Fruit fly (Drosophila melanogaster): ENCODE results near the gene dpr20.
A peak's percentile ranks its signal among the peaks of the same experiment; 100 is the strongest.

Gene dpr20

DNA sequence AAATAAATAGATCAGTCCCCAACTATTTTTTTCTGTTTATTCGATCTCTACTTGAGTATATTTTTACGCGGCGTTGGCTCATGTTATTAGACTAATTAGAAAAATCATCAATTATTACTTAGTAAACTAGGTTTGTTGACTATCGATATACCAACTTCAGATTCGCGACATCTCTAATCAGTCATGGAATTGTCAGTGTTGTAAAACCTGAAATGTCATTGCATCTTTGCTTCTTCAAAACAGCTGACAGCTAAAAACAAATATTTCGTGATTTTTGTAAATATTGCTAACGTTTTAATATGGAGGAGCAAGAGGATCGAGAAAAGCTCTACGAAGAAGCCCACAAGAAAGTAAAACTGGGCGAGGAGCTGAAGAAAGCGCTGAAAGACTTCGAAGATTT, 23.2 kb downstream of the dpr20 start, which contains the start of gene CG42553:
TSS of gene CG42553 (plus strand) at position 216 of the 400 bp plus-strand sequence.
- TF ChIP-seq Ets98B (GFP tag; IDR thresholded peaks at IDR 0.05) (no peak), Pif1A (GFP tag; optimal IDR thresholded peaks at IDR 0.05) (no peak), D1 (tag; optimal IDR thresholded peaks at IDR 0.05) (no peak), CG14655 (GFP tag; optimal IDR thresholded peaks at IDR 0.05) (no peak), CG34367 (tag; optimal IDR thresholded peaks at IDR 0.05) (no peak), CG32121 (GFP tag; IDR thresholded peaks at IDR 0.05) (no peak), fd96Ca (GFP tag; IDR thresholded peaks at IDR 0.05) (no peak), CG17806 (tag; optimal IDR thresholded peaks at IDR 0.05) (no peak)

DNA sequence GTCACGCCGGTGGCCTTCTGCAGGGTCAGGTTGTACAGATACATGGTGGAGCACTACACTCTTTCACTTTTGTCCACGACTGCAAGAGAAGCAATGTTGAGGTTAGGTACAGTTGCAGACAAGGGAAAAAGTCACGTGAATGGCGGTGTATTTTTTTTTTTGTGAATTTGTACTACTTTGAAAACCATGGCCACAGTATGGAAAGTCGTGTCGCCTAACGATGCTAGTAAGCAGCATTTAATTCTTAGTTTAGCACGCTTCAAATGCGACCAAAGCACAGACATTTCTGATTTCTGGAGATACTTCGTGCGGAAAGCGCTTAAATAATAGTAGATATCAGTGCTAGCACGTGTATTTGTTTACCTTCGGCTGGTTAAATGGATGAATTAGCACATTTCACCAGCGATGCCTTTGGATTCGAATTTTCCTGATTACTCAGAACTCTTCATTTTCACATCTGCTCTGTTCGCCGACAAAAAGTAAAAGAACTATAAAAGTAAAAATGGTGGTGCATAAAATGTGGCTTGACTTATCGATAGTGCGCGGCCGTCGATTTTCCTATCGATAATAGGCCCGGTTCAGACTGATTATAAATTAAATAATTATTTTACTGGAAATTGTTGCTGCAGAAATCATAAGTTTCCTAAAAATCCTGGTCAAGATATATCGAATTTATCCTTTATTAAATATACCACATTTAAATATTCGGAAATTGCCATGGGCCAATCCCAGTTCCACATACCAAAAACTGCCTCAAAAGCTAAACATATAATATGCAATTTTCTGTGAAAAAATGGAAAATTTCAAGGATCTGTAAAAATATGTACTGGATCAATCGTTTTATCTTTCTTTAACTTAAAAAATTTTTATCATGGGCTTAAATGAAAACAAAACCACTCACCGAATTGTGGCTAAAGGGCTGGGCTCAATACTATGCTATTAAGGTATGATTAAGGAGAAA, 23.9 kb downstream of the dpr20 start, which contains the start of gene Sf3b3:
TSS of gene Sf3b3 (minus strand) at position 489 of the 961 bp plus-strand sequence.
- TF ChIP-seq D1 (tag; optimal IDR thresholded peaks at IDR 0.05) = no peak
- 0 out of 2 replicates have a peak, but pooled peaks have one; percentile 16 for TF ChIP-seq CG32121 (GFP tag; IDR thresholded peaks at IDR 0.05)
- TF ChIP-seq Pif1A (GFP tag; optimal IDR thresholded peaks at IDR 0.05) = no peak
- TF ChIP-seq CG34367 (tag; optimal IDR thresholded peaks at IDR 0.05) = no peak
- TF ChIP-seq Snoo (tag; optimal IDR thresholded peaks at IDR 0.05) = no peak
- TF ChIP-seq CG8159 (tag; optimal IDR thresholded peaks at IDR 0.05) = no peak
- TF ChIP-seq rn (GFP tag; IDR thresholded peaks at IDR 0.05) = no peak
- TF ChIP-seq gl (tag; optimal IDR thresholded peaks at IDR 0.05) = peak; percentile 10
- TF ChIP-seq CG12605 (GFP tag; IDR thresholded peaks at IDR 0.05) = peak; percentile 24; the same call in 1 of the 2 replicates
- peak; percentile 33; the same call in 1 of the 3 replicates for TF ChIP-seq CG4496 (GFP tag; IDR thresholded peaks at IDR 0.05)
- no peak for TF ChIP-seq CG14655 (GFP tag; optimal IDR thresholded peaks at IDR 0.05)
- no peak for TF ChIP-seq EcR (GFP tag; optimal IDR thresholded peaks at IDR 0.05)
- peak; percentile 6 for TF ChIP-seq CG9948 (tag; optimal IDR thresholded peaks at IDR 0.05)
- peak; percentile 17; the same call in 1 of the 3 replicates for TF ChIP-seq fd96Ca (GFP tag; IDR thresholded peaks at IDR 0.05)
- TF ChIP-seq CG10348 (GFP tag; IDR thresholded peaks at IDR 0.05) = no peak
- TF ChIP-seq Ets98B (GFP tag; IDR thresholded peaks at IDR 0.05) = peak; percentile 8; the same call in 1 of the 2 replicates
- peak; percentile 12 for TF ChIP-seq CG15710 (tag; optimal IDR thresholded peaks at IDR 0.05)
- TF ChIP-seq CG17806 (tag; optimal IDR thresholded peaks at IDR 0.05) = peak; percentile 6
- TF ChIP-seq CG13204 (GFP tag; optimal IDR thresholded peaks at IDR 0.05) = no peak
- TF ChIP-seq CG8301 (tag; optimal IDR thresholded peaks at IDR 0.05) = no peak

DNA sequence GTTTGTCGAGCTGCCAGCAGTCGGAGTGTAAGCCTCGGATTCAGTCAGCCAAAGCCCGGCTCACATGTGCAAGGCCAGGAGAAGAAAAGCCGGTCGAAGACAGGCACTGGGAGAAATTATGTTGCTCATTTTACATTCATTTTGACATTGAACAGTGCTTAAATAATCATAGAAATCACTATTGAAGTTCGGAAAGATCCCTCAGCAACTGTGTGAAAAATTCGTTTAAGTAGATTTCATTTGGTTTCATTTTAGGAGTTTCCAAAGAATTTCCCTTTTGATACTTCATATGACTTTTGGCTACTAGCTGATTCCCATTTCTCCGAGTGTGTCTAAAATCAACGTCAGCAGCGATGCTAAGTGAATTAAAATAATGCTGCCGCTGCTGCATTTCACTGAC, 32.6 kb downstream of the dpr20 start:
- TF ChIP-seq CG12605 (GFP tag; IDR thresholded peaks at IDR 0.05) (peak; percentile 70), rn (GFP tag; IDR thresholded peaks at IDR 0.05) (peak; percentile 70), D1 (tag; optimal IDR thresholded peaks at IDR 0.05) (no peak), CG13204 (GFP tag; optimal IDR thresholded peaks at IDR 0.05) (no peak), CG32121 (GFP tag; IDR thresholded peaks at IDR 0.05) (peak; percentile 58), CG8301 (tag; optimal IDR thresholded peaks at IDR 0.05) (peak; percentile 86), CG34367 (tag; optimal IDR thresholded peaks at IDR 0.05) (peak; percentile 55), EcR (GFP tag; optimal IDR thresholded peaks at IDR 0.05) (no peak), Pif1A (GFP tag; optimal IDR thresholded peaks at IDR 0.05) (peak; percentile 80), Ets98B (GFP tag; IDR thresholded peaks at IDR 0.05) (peak; percentile 81), CG8159 (tag; optimal IDR thresholded peaks at IDR 0.05) (peak; percentile 45), CG9948 (tag; optimal IDR thresholded peaks at IDR 0.05) (peak; percentile 78), fd96Ca (GFP tag; IDR thresholded peaks at IDR 0.05) (peak; percentile 81), gl (tag; optimal IDR thresholded peaks at IDR 0.05) (peak; percentile 58), CG10348 (GFP tag; IDR thresholded peaks at IDR 0.05) (no peak), Pif1B (GFP tag; optimal IDR thresholded peaks at IDR 0.05) (peak; percentile 73), CG4496 (GFP tag; IDR thresholded peaks at IDR 0.05) (peak; percentile 76), CG14655 (GFP tag; optimal IDR thresholded peaks at IDR 0.05) (peak; percentile 87), Snoo (tag; optimal IDR thresholded peaks at IDR 0.05) (peak; percentile 62), CG17806 (tag; optimal IDR thresholded peaks at IDR 0.05) (peak; percentile 57), CG15710 (tag; optimal IDR thresholded peaks at IDR 0.05) (peak; percentile 61)

DNA sequence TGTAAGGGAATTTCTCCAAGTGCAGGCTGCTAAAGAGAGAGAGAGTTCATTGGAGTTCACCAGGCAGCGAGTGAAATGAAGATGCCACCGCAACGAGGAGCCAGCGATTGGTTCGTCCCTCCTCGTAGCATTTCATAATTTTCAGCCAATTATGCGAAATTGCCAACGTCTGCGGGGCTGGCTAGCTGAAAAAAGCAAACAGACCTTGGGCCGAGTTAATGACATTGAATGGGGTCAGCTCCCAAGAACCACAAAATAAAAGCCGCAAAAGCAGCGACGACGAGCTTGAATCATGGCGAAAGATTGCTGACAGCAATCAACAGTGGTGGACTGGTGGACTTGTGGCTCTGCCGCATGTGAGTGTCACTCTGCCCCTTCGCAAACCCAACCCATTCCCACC, 33.5 kb downstream of the dpr20 start:
- TF ChIP-seq rn (GFP tag; IDR thresholded peaks at IDR 0.05) (no peak), CG8159 (tag; optimal IDR thresholded peaks at IDR 0.05) (no peak), Pif1B (GFP tag; optimal IDR thresholded peaks at IDR 0.05) (no peak), D1 (tag; optimal IDR thresholded peaks at IDR 0.05) (no peak), fd96Ca (GFP tag; IDR thresholded peaks at IDR 0.05) (no peak), EcR (GFP tag; optimal IDR thresholded peaks at IDR 0.05) (peak; percentile 90), CG9948 (tag; optimal IDR thresholded peaks at IDR 0.05) (no peak), CG34367 (tag; optimal IDR thresholded peaks at IDR 0.05) (no peak)

DNA sequence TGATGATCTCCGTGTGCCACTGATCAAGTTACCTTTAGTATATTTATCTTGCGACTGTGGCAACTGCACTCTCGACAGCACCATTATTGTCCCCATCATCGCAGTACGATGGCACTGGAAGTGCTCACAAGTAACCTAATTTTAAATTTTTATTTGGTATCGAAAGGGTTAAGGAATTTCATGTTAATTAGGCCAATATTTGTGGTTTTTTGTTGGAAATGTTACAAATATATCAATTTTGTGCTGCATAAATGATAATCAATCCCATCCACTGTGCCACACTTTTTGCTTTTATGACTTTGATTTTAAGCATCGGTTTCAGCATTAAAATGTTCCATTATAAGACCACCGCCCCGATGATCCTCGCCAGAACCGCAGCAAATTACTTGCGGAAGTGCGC, 34.4 kb downstream of the dpr20 start:
- TF ChIP-seq CG10348 (GFP tag; IDR thresholded peaks at IDR 0.05) = no peak
- TF ChIP-seq Snoo (tag; optimal IDR thresholded peaks at IDR 0.05) = peak; percentile 67
- TF ChIP-seq fd96Ca (GFP tag; IDR thresholded peaks at IDR 0.05) = peak; percentile 61
- peak; percentile 70 for TF ChIP-seq CG14655 (GFP tag; optimal IDR thresholded peaks at IDR 0.05)
- TF ChIP-seq Pif1A (GFP tag; optimal IDR thresholded peaks at IDR 0.05) = peak; percentile 61
- no peak for TF ChIP-seq EcR (GFP tag; optimal IDR thresholded peaks at IDR 0.05)
- TF ChIP-seq rn (GFP tag; IDR thresholded peaks at IDR 0.05) = no peak
- TF ChIP-seq CG4496 (GFP tag; IDR thresholded peaks at IDR 0.05) = peak; percentile 70
- no peak for TF ChIP-seq CG32121 (GFP tag; IDR thresholded peaks at IDR 0.05)
- TF ChIP-seq Pif1B (GFP tag; optimal IDR thresholded peaks at IDR 0.05) = peak; percentile 70
- TF ChIP-seq CG12605 (GFP tag; IDR thresholded peaks at IDR 0.05) = 0 out of 2 replicates have a peak, but pooled peaks have one; percentile 45
- peak; percentile 70 for TF ChIP-seq CG9948 (tag; optimal IDR thresholded peaks at IDR 0.05)
- TF ChIP-seq gl (tag; optimal IDR thresholded peaks at IDR 0.05) = peak; percentile 56
- peak; percentile 78 for TF ChIP-seq CG17806 (tag; optimal IDR thresholded peaks at IDR 0.05)
- TF ChIP-seq CG8159 (tag; optimal IDR thresholded peaks at IDR 0.05) = peak; percentile 82
- TF ChIP-seq CG34367 (tag; optimal IDR thresholded peaks at IDR 0.05) = peak; percentile 64
- peak; percentile 53 for TF ChIP-seq D1 (tag; optimal IDR thresholded peaks at IDR 0.05)
- TF ChIP-seq Ets98B (GFP tag; IDR thresholded peaks at IDR 0.05) = no peak
- peak; percentile 61 for TF ChIP-seq CG8301 (tag; optimal IDR thresholded peaks at IDR 0.05)
- TF ChIP-seq CG15710 (tag; optimal IDR thresholded peaks at IDR 0.05) = peak; percentile 77

All from whole organism, pupa.